Worm (Caenorhabditis elegans) whole organism, L1 larva: ENCODE data around the gene C35D10.3.
A peak's percentile ranks its signal among the peaks of the same experiment; 100 is the strongest.

Experiments used
- C04F5.9 ChIP-seq: sonication (generic microtip); optimal IDR thresholded peaks from 2 replicates; lab custom pipeline; 2016; ENCODE audit warnings: missing genetic modification characterization, missing compliant biosample characterization
- C16A3.4 ChIP-seq: fragments of 150-350 bp; optimal IDR thresholded peaks from 2 replicates; lab custom pipeline; 2014; ENCODE audit warnings: missing biosample characterization, missing genetic modification characterization
- C34B4.2 ChIP-seq: sonication (generic microtip); optimal IDR thresholded peaks from 2 replicates; lab custom pipeline; 2017; ENCODE audit warnings: mild to moderate bottlenecking, missing genetic modification characterization, missing compliant biosample characterization
- aha-1 ChIP-seq: fragments of 150-350 bp; optimal IDR thresholded peaks from 2 replicates; lab custom pipeline; 2014; ENCODE audit warnings: missing biosample characterization, missing genetic modification characterization
- aly-2 ChIP-seq: fragments of 150-350 bp; optimal IDR thresholded peaks from 2 replicates; lab custom pipeline; 2014; ENCODE audit warnings: missing biosample characterization, missing genetic modification characterization
- ama-1 ChIP-seq: fragments of 150-350 bp; optimal IDR thresholded peaks from 2 replicates; lab custom pipeline; 2014
- ceh-63 ChIP-seq: fragments of 200-800 bp; sonication (Bioruptor generic); optimal IDR thresholded peaks from 2 replicates; lab custom pipeline; 2018; ENCODE audit warnings: mild to moderate bottlenecking, missing genetic modification characterization, missing compliant biosample characterization
- ceh-8 ChIP-seq: fragments of 200-800 bp; sonication (Bioruptor generic); optimal IDR thresholded peaks from 2 replicates; lab custom pipeline; 2018; ENCODE audit warnings: mild to moderate bottlenecking, missing genetic modification characterization, moderate library complexity, missing compliant biosample characterization
- ceh-90 ChIP-seq: sonication (generic microtip); optimal IDR thresholded peaks from 2 replicates; lab custom pipeline; 2016; ENCODE audit warnings: missing genetic modification characterization, missing compliant biosample characterization
- dpl-1 ChIP-seq, 3 experiments: fragments of 150-350 bp in 2 of 3; sonication (generic microtip) in 1 of 3; optimal IDR thresholded peaks; 2 replicates each; lab custom pipeline; 2014 to 2017; ENCODE audit warnings: missing biosample characterization in 3 of 3, missing genetic modification characterization in 3 of 3, missing genetic modification reagents in 3 of 3
- dsc-1 ChIP-seq: sonication (generic microtip); optimal IDR thresholded peaks from 2 replicates; lab custom pipeline; 2016; ENCODE audit warnings: mild to moderate bottlenecking, missing genetic modification characterization, missing compliant biosample characterization
- efl-1 ChIP-seq, 4 experiments: fragments of 150-350 bp; optimal IDR thresholded peaks in 3 of 4; peaks in 1 of 4; 1 replicate in 1 of 4; 2 replicates in 3 of 4; lab custom pipeline; 2014; ENCODE audit warnings: missing biosample characterization in 2 of 4, missing genetic modification characterization in 2 of 4, missing genetic modification reagents in 2 of 4
- elt-3 ChIP-seq, 6 experiments: fragments of 150-350 bp in 1 of 6; sonication (generic microtip); optimal IDR thresholded peaks; 2 replicates each; lab custom pipeline; 2017 to 2018; ENCODE audit warnings: missing biosample characterization in 6 of 6, missing genetic modification characterization in 6 of 6, inconsistent platforms in 1 of 6
- fkh-10 ChIP-seq: sonication (generic microtip); optimal IDR thresholded peaks from 2 replicates; lab custom pipeline; 2017; ENCODE audit warnings: missing biosample characterization, missing genetic modification reagents, missing genetic modification characterization
- fkh-4 ChIP-seq: sonication (generic microtip); optimal IDR thresholded peaks from 2 replicates; lab custom pipeline; 2016; ENCODE audit warnings: missing compliant biosample characterization, missing genetic modification characterization, borderline replicate concordance
- hlh-4 ChIP-seq: sonication (generic microtip); optimal IDR thresholded peaks from 2 replicates; lab custom pipeline; 2016; ENCODE audit warnings: mild to moderate bottlenecking, missing genetic modification characterization, missing compliant biosample characterization
- hpl-2 ChIP-seq: fragments of 150-350 bp; optimal IDR thresholded peaks from 2 replicates; lab custom pipeline; 2014; ENCODE audit warnings: missing biosample characterization, missing genetic modification reagents, missing genetic modification characterization
- irx-1 ChIP-seq: sonication (generic microtip); optimal IDR thresholded peaks from 2 replicates; lab custom pipeline; 2016; ENCODE audit warnings: missing genetic modification characterization, missing compliant biosample characterization
- jun-1 ChIP-seq: fragments of 150-350 bp; optimal IDR thresholded peaks from 2 replicates; lab custom pipeline; 2014; ENCODE audit warnings: missing biosample characterization, missing genetic modification reagents, missing genetic modification characterization
- lin-13 ChIP-seq: fragments of 150-350 bp; optimal IDR thresholded peaks from 2 replicates; lab custom pipeline; 2014; ENCODE audit warnings: missing biosample characterization, missing genetic modification reagents, missing genetic modification characterization
- lin-14 ChIP-seq: fragments of 200-800 bp; sonication (Bioruptor generic); optimal IDR thresholded peaks from 2 replicates; lab custom pipeline; 2018; ENCODE audit warnings: mild to moderate bottlenecking, missing genetic modification characterization, moderate library complexity, missing compliant biosample characterization
- lin-15B ChIP-seq: fragments of 150-350 bp; sonication (generic microtip); optimal IDR thresholded peaks from 3 replicates; lab custom pipeline; 2014; ENCODE audit warnings: missing biosample characterization, missing genetic modification characterization
- lin-35 ChIP-seq, 2 experiments: fragments of 150-350 bp; optimal IDR thresholded peaks; 2 replicates each; lab custom pipeline; 2014; ENCODE audit warnings: missing biosample characterization in 2 of 2, missing genetic modification characterization in 2 of 2, missing genetic modification reagents in 2 of 2
- lin-39 ChIP-seq: fragments of 150-350 bp; optimal IDR thresholded peaks from 2 replicates; lab custom pipeline; 2014; ENCODE audit warnings: missing biosample characterization, missing genetic modification reagents, missing genetic modification characterization
- lir-3 ChIP-seq: sonication (generic microtip); optimal IDR thresholded peaks from 2 replicates; lab custom pipeline; 2016; ENCODE audit warnings: mild to moderate bottlenecking, missing genetic modification characterization, moderate library complexity, missing compliant biosample characterization; ENCODE audit not compliant: poor library complexity
- lsy-2 ChIP-seq, 2 experiments: fragments of 150-350 bp; optimal IDR thresholded peaks; 2 replicates each; lab custom pipeline; 2014; ENCODE audit warnings: missing biosample characterization in 2 of 2, missing genetic modification characterization in 2 of 2
- nhr-12 ChIP-seq: sonication (generic microtip); optimal IDR thresholded peaks from 2 replicates; lab custom pipeline; 2017; ENCODE audit warnings: missing biosample characterization, missing genetic modification characterization
- nhr-20 ChIP-seq: sonication (generic microtip); optimal IDR thresholded peaks from 2 replicates; lab custom pipeline; 2016; ENCODE audit warnings: mild to moderate bottlenecking, missing genetic modification characterization, missing compliant biosample characterization
- nhr-237 ChIP-seq: fragments of 150-350 bp; optimal IDR thresholded peaks from 2 replicates; lab custom pipeline; 2014; ENCODE audit warnings: missing biosample characterization, missing genetic modification characterization
- nhr-47 ChIP-seq: sonication (generic microtip); optimal IDR thresholded peaks from 2 replicates; lab custom pipeline; 2016; ENCODE audit warnings: mild to moderate bottlenecking, missing genetic modification characterization, moderate library complexity, missing compliant biosample characterization
- nhr-71 ChIP-seq: sonication (generic microtip); optimal IDR thresholded peaks from 2 replicates; lab custom pipeline; 2016; ENCODE audit warnings: mild to moderate bottlenecking, missing genetic modification characterization, moderate library complexity, missing compliant biosample characterization
- nhr-76 ChIP-seq: sonication (generic microtip); optimal IDR thresholded peaks from 2 replicates; lab custom pipeline; 2017; ENCODE audit warnings: missing biosample characterization, missing genetic modification characterization
- nhr-84 ChIP-seq: sonication (generic microtip); optimal IDR thresholded peaks from 2 replicates; lab custom pipeline; 2017; ENCODE audit warnings: missing biosample characterization, missing genetic modification characterization
- nhr-85 ChIP-seq: sonication (generic microtip); peaks from one replicate; lab custom pipeline; 2016; ENCODE audit warnings: missing genetic modification characterization, inconsistent platforms, missing compliant biosample characterization
- nhr-90 ChIP-seq: sonication (generic microtip); optimal IDR thresholded peaks from 2 replicates; lab custom pipeline; 2016; ENCODE audit warnings: mild to moderate bottlenecking, missing genetic modification characterization, missing compliant biosample characterization; ENCODE audit not compliant: poor library complexity
- rnt-1 ChIP-seq: sonication (generic microtip); optimal IDR thresholded peaks from 2 replicates; lab custom pipeline; 2016; ENCODE audit warnings: mild to moderate bottlenecking, missing genetic modification characterization, moderate library complexity, missing compliant biosample characterization
- skn-1 ChIP-seq: fragments of 150-350 bp; optimal IDR thresholded peaks from 2 replicates; lab custom pipeline; 2014; ENCODE audit warnings: missing biosample characterization, missing genetic modification characterization
- snu-23 ChIP-seq: sonication (generic microtip); optimal IDR thresholded peaks from 2 replicates; lab custom pipeline; 2016; ENCODE audit warnings: missing genetic modification characterization, missing compliant biosample characterization
- sup-37 ChIP-seq: fragments of 200-800 bp; sonication (Bioruptor generic); optimal IDR thresholded peaks from 2 replicates; lab custom pipeline; 2018; ENCODE audit warnings: mild to moderate bottlenecking, missing genetic modification characterization, missing compliant biosample characterization
- swsn-7 ChIP-seq: sonication (generic microtip); optimal IDR thresholded peaks from 2 replicates; lab custom pipeline; 2016; ENCODE audit warnings: missing genetic modification characterization, missing compliant biosample characterization
- tbx-2 ChIP-seq: sonication (generic microtip); optimal IDR thresholded peaks from 2 replicates; lab custom pipeline; 2016; ENCODE audit warnings: missing genetic modification characterization, missing compliant biosample characterization
- unc-30 ChIP-seq: sonication (generic microtip); optimal IDR thresholded peaks from 2 replicates; lab custom pipeline; 2017; ENCODE audit warnings: missing biosample characterization, missing genetic modification characterization
- ztf-11 ChIP-seq, 2 experiments: sonication (generic microtip); optimal IDR thresholded peaks; 2 replicates each; lab custom pipeline; 2016 to 2017; ENCODE audit warnings: missing genetic modification characterization in 2 of 2, missing biosample characterization in 1 of 2, missing compliant biosample characterization in 1 of 2
- ztf-4 ChIP-seq: fragments of 150-350 bp; optimal IDR thresholded peaks from 2 replicates; lab custom pipeline; 2014; ENCODE audit warnings: missing biosample characterization, missing genetic modification characterization

Gene C35D10.3

ce11 chrIII:4856109-4856508, 12.6 kb upstream of the C35D10.3 start, which contains the start of gene C35D10.7:
Gene C35D10.7 (plus strand): TSS chrIII:4856193.
- no peak for TF ChIP-seq lin-39 (tag; lab: Kevin White, UChicago)
- no peak for TF ChIP-seq nhr-76 (tag; lab: Kevin White, UChicago)
- TF ChIP-seq efl-1 (optimal IDR thresholded peaks at IDR 0.05; lab: Kevin White, UChicago): no peak
- no peak for TF ChIP-seq efl-1 (GFP tag; optimal IDR thresholded peaks at IDR 0.05 in 1 of 2; lab: Kevin White, UChicago)
- TF ChIP-seq rnt-1 (tag; lab: Kevin White, UChicago): no peak
- no peak for TF ChIP-seq aly-2
- TF ChIP-seq sup-37: no peak
- TF ChIP-seq nhr-84 (tag; lab: Kevin White, UChicago): no peak

- TF ChIP-seq nhr-71 (tag; lab: Kevin White, UChicago): no peak
Measured at ce11 chrIII:4856992-4857391, 11.7 kb upstream of the C35D10.3 start.

ce11 chrIII:4859039-4859438, 9.7 kb upstream of the C35D10.3 start, which contains the start of gene C35D10.6:
Gene C35D10.6 (plus strand): TSS chrIII:4859339.
- no peak for TF ChIP-seq lin-39 (tag; lab: Kevin White, UChicago)
- TF ChIP-seq efl-1 (optimal IDR thresholded peaks at IDR 0.05; lab: Kevin White, UChicago): no peak
- peak in 1 of 2 experiments; percentile 76 for TF ChIP-seq efl-1 (GFP tag; optimal IDR thresholded peaks at IDR 0.05 in 1 of 2; lab: Kevin White, UChicago)

- TF ChIP-seq ceh-63: no peak
- TF ChIP-seq hlh-4 (tag; lab: Kevin White, UChicago): no peak
- peak; percentile 48 for TF ChIP-seq nhr-90 (tag; lab: Kevin White, UChicago)
- no peak for TF ChIP-seq ztf-4 (tag; lab: Kevin White, UChicago)
- no peak for TF ChIP-seq C04F5.9 (tag; lab: Kevin White, UChicago)
- TF ChIP-seq unc-30 (tag; lab: Kevin White, UChicago): no peak
- no peak for TF ChIP-seq hpl-2 (GFP tag; lab: Kevin White, UChicago)
- peak; percentile 62 for TF ChIP-seq lir-3 (tag; lab: Kevin White, UChicago)
- peak; percentile 8 for TF ChIP-seq rnt-1 (tag; lab: Kevin White, UChicago)
- TF ChIP-seq nhr-71 (tag; lab: Kevin White, UChicago): peak; percentile 34
- TF ChIP-seq lin-14: no peak
- TF ChIP-seq fkh-4 (tag; lab: Kevin White, UChicago): no peak
- no peak for TF ChIP-seq swsn-7 (tag; lab: Kevin White, UChicago)
- TF ChIP-seq jun-1 (tag; lab: Kevin White, UChicago): no peak
- no peak for TF ChIP-seq nhr-237 (tag; lab: Kevin White, UChicago)
- no peak for TF ChIP-seq lin-13 (GFP tag; lab: Kevin White, UChicago)
- no peak for TF ChIP-seq elt-3 (tag; optimal IDR thresholded peaks at IDR 0.05; lab: Kevin White, UChicago)
- TF ChIP-seq dsc-1 (tag; lab: Kevin White, UChicago): peak; percentile 7
- no peak for TF ChIP-seq nhr-84 (tag; lab: Kevin White, UChicago)
- no peak for TF ChIP-seq efl-1 (optimal IDR thresholded peaks at IDR 0.05; lab: Kevin White, UChicago)
- TF ChIP-seq efl-1 (GFP tag; optimal IDR thresholded peaks at IDR 0.05 in 1 of 2; lab: Kevin White, UChicago): peak in 1 of 2 experiments; percentile 27
- no peak for TF ChIP-seq fkh-10 (GFP tag; lab: Kevin White, UChicago)
- TF ChIP-seq ama-1 (lab: Kevin White, UChicago): no peak
- TF ChIP-seq lsy-2 (tag; optimal IDR thresholded peaks at IDR 0.05; lab: Kevin White, UChicago): peak in 1 of 2 experiments; percentile 35
- no peak for TF ChIP-seq ceh-8 (GFP tag; lab: Kevin White, UChicago)
- no peak for TF ChIP-seq nhr-85 (tag; lab: Kevin White, UChicago)
- TF ChIP-seq nhr-47 (tag; lab: Kevin White, UChicago): peak; percentile 42
- peak; percentile 81 for TF ChIP-seq ceh-90 (tag; lab: Kevin White, UChicago)
- TF ChIP-seq tbx-2 (tag; lab: Kevin White, UChicago): peak; percentile 20
- peak; percentile 4 for TF ChIP-seq snu-23 (GFP tag; lab: Kevin White, UChicago)
- peak in 2 of 3 experiments; percentile 4 to 17 for TF ChIP-seq dpl-1 (GFP tag; optimal IDR thresholded peaks at IDR 0.05; lab: Kevin White, UChicago)
- TF ChIP-seq aha-1: no peak
- no peak for TF ChIP-seq C16A3.4 (tag; lab: Kevin White, UChicago)
- peak; percentile 33 for TF ChIP-seq irx-1 (tag; lab: Kevin White, UChicago)
- TF ChIP-seq lin-15B: no peak
- no peak for TF ChIP-seq nhr-12 (tag; lab: Kevin White, UChicago)
- no peak for TF ChIP-seq skn-1 (tag; lab: Kevin White, UChicago)
- peak; percentile 12 for TF ChIP-seq nhr-20 (tag; lab: Kevin White, UChicago)
- no peak for TF ChIP-seq lin-35 (GFP tag; optimal IDR thresholded peaks at IDR 0.05; lab: Kevin White, UChicago)
- TF ChIP-seq C34B4.2 (tag; lab: Kevin White, UChicago): no peak
- TF ChIP-seq ztf-11 (tag; optimal IDR thresholded peaks at IDR 0.05; lab: Kevin White, UChicago): peak in 1 of 2 experiments; percentile 39
Measured at ce11 chrIII:4861744-4862401, 6.8 kb upstream of the C35D10.3 start, which contains the start of the genes C35D10.10 and C35D10.5. Gene C35D10.10 (minus strand): TSS chrIII:4861794. Gene C35D10.5 (plus strand): TSS chrIII:4862351.
